Worm (Caenorhabditis elegans) whole organism, L1 larva: ENCODE results near the gene metl-13.

Source experiments
- dpl-1 ChIP-seq, 3 experiments: fragments of 150-350 bp in 2 of 3; sonication (generic microtip) in 1 of 3; optimal IDR thresholded peaks; 2 replicates each; lab custom pipeline; 2014 to 2017; ENCODE audit warnings: missing biosample characterization in 3 of 3, missing genetic modification characterization in 3 of 3, missing genetic modification reagents in 3 of 3
- lin-39 ChIP-seq: fragments of 150-350 bp; optimal IDR thresholded peaks from 2 replicates; lab custom pipeline; 2014; ENCODE audit warnings: missing biosample characterization, missing genetic modification reagents, missing genetic modification characterization
- nhr-19 ChIP-seq: fragments of 200-800 bp; sonication (Bioruptor generic); conservative IDR thresholded peaks from 2 replicates; pipeline ENCODE4 v1.3.6; 2022; ENCODE audit warnings: missing genetic modification characterization, missing compliant biosample characterization
- sptf-1 ChIP-seq: fragments of 150-350 bp; optimal IDR thresholded peaks from 2 replicates; lab custom pipeline; 2014; ENCODE audit warnings: missing biosample characterization, missing genetic modification characterization
- unc-130 ChIP-seq: fragments of 150-350 bp; optimal IDR thresholded peaks from 2 replicates; lab custom pipeline; 2017; ENCODE audit warnings: missing biosample characterization, missing genetic modification characterization, inconsistent platforms
- unc-62 ChIP-seq: fragments of 150-350 bp; optimal IDR thresholded peaks from 2 replicates; lab custom pipeline; 2014; ENCODE audit warnings: missing biosample characterization, missing genetic modification reagents, missing genetic modification characterization
- ztf-11 ChIP-seq, 2 experiments: sonication (generic microtip); optimal IDR thresholded peaks; 2 replicates each; lab custom pipeline; 2016 to 2017; ENCODE audit warnings: missing genetic modification characterization in 2 of 2, missing biosample characterization in 1 of 2, missing compliant biosample characterization in 1 of 2

ce11 chrIV:6622142-6622541 lies 12.7 kb upstream of the metl-13 start:
- TF ChIP-seq unc-62 (GFP tag; lab: Kevin White, UChicago) (no peak), sptf-1 (no peak), nhr-19 (no peak), dpl-1 (GFP tag; optimal IDR thresholded peaks at IDR 0.05; lab: Kevin White, UChicago) (peak; percentile 15 to 30 (median 23)), ztf-11 (tag; optimal IDR thresholded peaks at IDR 0.05; lab: Kevin White, UChicago) (no peak), unc-130 (tag; lab: Kevin White, UChicago) (no peak), lin-39 (tag; lab: Kevin White, UChicago) (no peak)
